Fruit fly (Drosophila melanogaster) whole organism, embryonic: ENCODE measurements around the gene Ir94g.

Source experiments
- Bdp1 ChIP-seq: fragments of 200-800 bp; sonication (Bioruptor generic); optimal IDR thresholded peaks from 3 replicates; lab custom pipeline; 2016; ENCODE audit warnings: missing biosample characterization, missing genetic modification characterization
- CG10209 ChIP-seq: fragments of 200-800 bp; sonication (Bioruptor generic); optimal IDR thresholded peaks from 3 replicates; lab custom pipeline; 2017; ENCODE audit warnings: missing biosample characterization, mild to moderate bottlenecking, missing genetic modification characterization, missing genetic modification reagents
- CG10274 ChIP-seq: fragments of 200-800 bp; sonication (Bioruptor generic); optimal IDR thresholded peaks from 3 replicates; lab custom pipeline; 2017; ENCODE audit warnings: missing biosample characterization, mild to moderate bottlenecking, missing genetic modification characterization
- CG10543 ChIP-seq: fragments of 200-800 bp; sonication (Bioruptor generic); optimal IDR thresholded peaks from 3 replicates; lab custom pipeline; 2017; ENCODE audit warnings: missing biosample characterization, mild to moderate bottlenecking, missing genetic modification characterization, moderate library complexity
- CG11093 ChIP-seq: fragments of 200-800 bp; sonication (Bioruptor generic); IDR thresholded peaks from 3 replicates; pipeline ENCODE4 v1.3.6; 2022; ENCODE audit warnings: missing biosample characterization, missing genetic modification characterization
- CG11247 ChIP-seq: fragments of 200-800 bp; sonication (Bioruptor generic); IDR thresholded peaks from 2 replicates; pipeline ENCODE4 v1.3.6; 2022; ENCODE audit warnings: missing biosample characterization, missing genetic modification characterization
- CG11504 ChIP-seq: fragments of 200-800 bp; sonication (Bioruptor generic); optimal IDR thresholded peaks from 3 replicates; lab custom pipeline; 2019; ENCODE audit warnings: missing biosample characterization, mild to moderate bottlenecking, missing genetic modification characterization, moderate library complexity
- CG11723 ChIP-seq: fragments of 200-800 bp; sonication (Bioruptor generic); optimal IDR thresholded peaks from 2 replicates; lab custom pipeline; 2017; ENCODE audit warnings: missing biosample characterization, mild to moderate bottlenecking, missing genetic modification characterization
- CG12155 ChIP-seq: fragments of 200-800 bp; sonication (Bioruptor generic); optimal IDR thresholded peaks from 3 replicates; lab custom pipeline; 2016; ENCODE audit warnings: missing biosample characterization, missing genetic modification characterization
- CG12219 ChIP-seq: fragments of 200-800 bp; sonication (Bioruptor generic); optimal IDR thresholded peaks from 3 replicates; lab custom pipeline; 2018; ENCODE audit warnings: missing biosample characterization, mild to moderate bottlenecking, missing genetic modification characterization
- CG12659 ChIP-seq: fragments of 200-800 bp; sonication (Bioruptor generic); optimal IDR thresholded peaks from 3 replicates; lab custom pipeline; 2017; ENCODE audit warnings: mild to moderate bottlenecking, missing biosample characterization, missing genetic modification reagents, missing genetic modification characterization
- CG12769 ChIP-seq: fragments of 200-800 bp; sonication (Bioruptor generic); optimal IDR thresholded peaks from 2 replicates; lab custom pipeline; 2019; ENCODE audit warnings: missing biosample characterization, mild to moderate bottlenecking, missing genetic modification characterization, moderate library complexity
- CG15514 ChIP-seq: fragments of 200-800 bp; sonication (Bioruptor generic); optimal IDR thresholded peaks from 3 replicates; lab custom pipeline; 2017; ENCODE audit warnings: missing biosample characterization, missing genetic modification characterization, mild to moderate bottlenecking, moderate library complexity, missing genetic modification reagents
- CG15601 ChIP-seq: fragments of 200-800 bp; sonication (Bioruptor generic); optimal IDR thresholded peaks from 3 replicates; lab custom pipeline; 2019; ENCODE audit warnings: missing biosample characterization, mild to moderate bottlenecking, missing genetic modification characterization, moderate library complexity
- CG16779 ChIP-seq: fragments of 200-800 bp; sonication (Bioruptor generic); IDR thresholded peaks from 2 replicates; pipeline ENCODE4 v1.3.6; 2022; ENCODE audit warnings: missing biosample characterization, missing genetic modification characterization
- CG2875 ChIP-seq: fragments of 200-800 bp; sonication (Bioruptor generic); optimal IDR thresholded peaks from 2 replicates; lab custom pipeline; 2017; ENCODE audit warnings: missing biosample characterization, mild to moderate bottlenecking, missing genetic modification characterization, missing genetic modification reagents
- CG30431 ChIP-seq: fragments of 200-800 bp; sonication (Bioruptor generic); optimal IDR thresholded peaks from 2 replicates; lab custom pipeline; 2017; ENCODE audit warnings: missing biosample characterization, missing genetic modification characterization
- CG3407 ChIP-seq: fragments of 200-800 bp; sonication (Bioruptor generic); optimal IDR thresholded peaks from 2 replicates; lab custom pipeline; 2018; ENCODE audit warnings: missing biosample characterization, mild to moderate bottlenecking, missing genetic modification characterization
- CG4328 ChIP-seq: fragments of 200-800 bp; sonication (Bioruptor generic); optimal IDR thresholded peaks from 3 replicates; lab custom pipeline; 2017; ENCODE audit warnings: missing biosample characterization, missing genetic modification reagents, missing genetic modification characterization
- CG43689 ChIP-seq: fragments of 200-800 bp; sonication (Bioruptor generic); IDR thresholded peaks from 2 replicates; pipeline ENCODE4 v1.3.6; 2022; ENCODE audit warnings: missing biosample characterization, missing genetic modification characterization
- CG6689 ChIP-seq: fragments of 200-800 bp; sonication (Bioruptor generic); IDR thresholded peaks from 2 replicates; pipeline ENCODE4 v1.3.6; 2022; ENCODE audit warnings: missing biosample characterization, missing genetic modification characterization
- CG7556 ChIP-seq: fragments of 200-800 bp; sonication (Bioruptor generic); optimal IDR thresholded peaks from 2 replicates; lab custom pipeline; 2017; ENCODE audit warnings: missing biosample characterization, mild to moderate bottlenecking, missing genetic modification characterization
- CG7786 ChIP-seq: fragments of 200-800 bp; sonication (Bioruptor generic); optimal IDR thresholded peaks from 2 replicates; lab custom pipeline; 2016; ENCODE audit warnings: missing biosample characterization, missing genetic modification characterization
- CG9215 ChIP-seq: fragments of 200-800 bp; sonication (Bioruptor generic); IDR thresholded peaks from 2 replicates; pipeline ENCODE4 v1.3.6; 2022; ENCODE audit warnings: missing biosample characterization, missing genetic modification characterization
- CG9727 ChIP-seq: fragments of 200-800 bp; sonication (Bioruptor generic); optimal IDR thresholded peaks from 3 replicates; lab custom pipeline; 2017; ENCODE audit warnings: missing biosample characterization, mild to moderate bottlenecking, missing genetic modification characterization
- CG9932 ChIP-seq: fragments of 200-800 bp; sonication (Bioruptor generic); IDR thresholded peaks from 2 replicates; pipeline ENCODE4 v1.3.6; 2022; ENCODE audit warnings: missing biosample characterization, missing genetic modification characterization
- Camta ChIP-seq: fragments of 200-800 bp; sonication (Bioruptor generic); optimal IDR thresholded peaks from 2 replicates; lab custom pipeline; 2016; ENCODE audit warnings: missing biosample characterization, missing genetic modification characterization
- E2f1 ChIP-seq: fragments of 200-800 bp; sonication (Bioruptor generic); IDR thresholded peaks from 2 replicates; pipeline ENCODE4 v1.3.6; 2022; ENCODE audit warnings: missing biosample characterization, missing genetic modification characterization
- Fer1 ChIP-seq: fragments of 200-800 bp; sonication (Bioruptor generic); optimal IDR thresholded peaks from 2 replicates; lab custom pipeline; 2017; ENCODE audit warnings: missing biosample characterization, mild to moderate bottlenecking, missing genetic modification characterization
- HLH3B ChIP-seq: fragments of 200-800 bp; sonication (Bioruptor generic); IDR thresholded peaks from 2 replicates; pipeline ENCODE4 v1.3.6; 2022; ENCODE audit warnings: missing biosample characterization, missing genetic modification characterization
- HmgD ChIP-seq: fragments of 200-800 bp; sonication (Bioruptor generic); optimal IDR thresholded peaks from 3 replicates; lab custom pipeline; 2016; ENCODE audit warnings: missing biosample characterization, missing genetic modification characterization
- NC2α ChIP-seq: fragments of 200-800 bp; sonication (Bioruptor generic); optimal IDR thresholded peaks from 2 replicates; lab custom pipeline; 2016; ENCODE audit warnings: missing biosample characterization, missing genetic modification characterization
- bcd ChIP-seq: fragments of 200-800 bp; sonication (Bioruptor generic); optimal IDR thresholded peaks from 2 replicates; lab custom pipeline; 2017; ENCODE audit warnings: missing biosample characterization, mild to moderate bottlenecking, missing genetic modification characterization
- bsh ChIP-seq, 2 experiments: fragments of 200-800 bp; sonication (Bioruptor generic); optimal IDR thresholded peaks; 2 replicates each; lab custom pipeline; 2017 to 2018; ENCODE audit warnings: mild to moderate bottlenecking in 2 of 2, missing biosample characterization in 2 of 2, missing genetic modification characterization in 2 of 2, moderate library complexity in 1 of 2
- gem ChIP-seq: fragments of 200-800 bp; sonication (Bioruptor generic); optimal IDR thresholded peaks from 2 replicates; lab custom pipeline; 2019; ENCODE audit warnings: missing biosample characterization, mild to moderate bottlenecking, missing genetic modification characterization, moderate library complexity
- lov ChIP-seq, 2 experiments: fragments of 200-800 bp in 1 of 2; fragments of >200 bp in 1 of 2; sonication (Bioruptor generic) in 1 of 2; IDR thresholded peaks in 1 of 2; optimal IDR thresholded peaks in 1 of 2; 2 replicates in 1 of 2; 3 replicates in 1 of 2; pipeline versions ENCODE4 v1.3.6 to Lab custom; 2017 to 2022; ENCODE audit warnings: missing biosample characterization in 1 of 2, missing genetic modification characterization in 1 of 2
- mirr ChIP-seq: fragments of 200-800 bp; sonication (Bioruptor generic); optimal IDR thresholded peaks from 3 replicates; lab custom pipeline; 2018; ENCODE audit warnings: missing biosample characterization, mild to moderate bottlenecking, missing genetic modification characterization
- pan ChIP-seq, 4 experiments: fragments of >200 bp in 3 of 4; fragments of 200-800 bp in 1 of 4; sonication (Bioruptor generic) in 1 of 4; optimal IDR thresholded peaks in 3 of 4; IDR thresholded peaks in 1 of 4; 2 replicates each; pipeline versions ENCODE4 v1.3.6 to Lab custom; 2017 to 2022; ENCODE audit warnings: missing biosample characterization in 2 of 4, missing genetic modification characterization in 2 of 4, mixed read lengths in 1 of 4
- ro ChIP-seq: fragments of 200-800 bp; sonication (Bioruptor generic); IDR thresholded peaks from 2 replicates; pipeline ENCODE4 v1.3.6; 2022; ENCODE audit warnings: missing biosample characterization, missing genetic modification characterization
- sim ChIP-seq: fragments of 200-800 bp; sonication (Bioruptor generic); IDR thresholded peaks from 2 replicates; pipeline ENCODE4 v1.3.6; 2022; ENCODE audit warnings: missing biosample characterization, missing genetic modification characterization
- stc ChIP-seq: fragments of 200-800 bp; sonication (Bioruptor generic); IDR thresholded peaks from 2 replicates; pipeline ENCODE4 v1.3.6; 2022; ENCODE audit warnings: missing biosample characterization, missing genetic modification characterization
- tin ChIP-seq: fragments of 200-800 bp; sonication (Bioruptor generic); optimal IDR thresholded peaks from 3 replicates; lab custom pipeline; 2016; ENCODE audit warnings: missing biosample characterization, missing genetic modification characterization
- tio ChIP-seq: fragments of 200-800 bp; sonication (Bioruptor generic); optimal IDR thresholded peaks from 2 replicates; lab custom pipeline; 2017; ENCODE audit warnings: missing biosample characterization, missing genetic modification characterization, inconsistent platforms
- tna ChIP-seq: fragments of 200-800 bp; sonication (Bioruptor generic); IDR thresholded peaks from 2 replicates; pipeline ENCODE4 v1.3.6; 2022; ENCODE audit warnings: missing biosample characterization, missing genetic modification characterization; ENCODE audit not compliant: partially characterized antibody
- zfh1 ChIP-seq: fragments of 200-800 bp; sonication (Bioruptor generic); IDR thresholded peaks from 3 replicates; pipeline ENCODE4 v1.3.6; 2022; ENCODE audit warnings: missing biosample characterization, missing genetic modification characterization

The Ir94g gene

DNA sequence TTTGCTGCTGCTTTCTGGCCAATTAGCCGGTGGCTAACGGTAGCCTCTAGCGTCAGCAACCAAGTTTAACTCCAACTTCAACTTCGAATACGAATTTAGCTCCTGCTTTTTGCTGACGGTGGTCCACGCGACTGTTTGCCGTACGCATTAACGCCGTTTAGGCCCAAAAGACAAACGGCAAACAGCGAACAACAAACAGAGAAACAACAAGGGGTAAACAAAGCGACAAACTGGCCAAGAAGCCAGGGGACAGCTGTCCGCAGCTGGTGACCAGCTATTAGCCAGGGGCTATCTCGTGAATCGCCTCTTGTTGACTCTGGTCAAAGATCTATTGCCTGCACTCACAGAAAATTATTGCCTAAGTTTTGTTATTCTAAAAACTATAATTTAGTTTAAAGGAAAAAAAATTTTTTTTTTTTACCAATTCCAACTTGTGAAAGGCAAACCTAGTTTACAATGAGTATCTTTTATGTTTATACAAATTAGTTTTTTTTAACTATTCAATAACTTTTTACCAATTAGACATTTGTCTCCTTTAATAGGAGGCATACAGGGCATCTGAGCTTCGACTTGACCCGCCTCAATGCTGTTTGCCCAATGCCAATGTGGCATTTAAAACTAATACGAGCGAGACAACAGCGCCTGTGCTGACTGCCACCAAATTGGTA lies 38.3 kb upstream of the Ir94g start (continued):
- peak; percentile 54 for TF ChIP-seq CG2875 (GFP tag; lab: Kevin White, UChicago)
- TF ChIP-seq CG11093, result peak; percentile 7; the same call in 1 of the 3 replicates
- peak; percentile 26 for TF ChIP-seq tio (GFP tag; lab: Kevin White, UChicago)
- TF ChIP-seq HmgD, result no peak
- no peak for TF ChIP-seq Fer1 (GFP tag; lab: Kevin White, UChicago)
- peak; percentile 17 for TF ChIP-seq CG12769 (tag; lab: Kevin White, UChicago)
- TF ChIP-seq CG11504 (tag; lab: Kevin White, UChicago), result peak; percentile 23
- no peak for TF ChIP-seq pan (optimal IDR thresholded peaks at IDR 0.05; lab: Kevin White, UChicago)
- peak in 1 of 2 experiments; percentile 45 for TF ChIP-seq pan (GFP tag; optimal IDR thresholded peaks at IDR 0.05 in 1 of 2, IDR thresholded peaks at IDR 0.05 in 1 of 2)
- TF ChIP-seq E2f1 (GFP tag; lab: Robert Waterston, UW), result peak; percentile 29; the same call in 1 of the 2 replicates
- TF ChIP-seq CG6689 (GFP tag; lab: Robert Waterston, UW), result peak; percentile 41; the same call in 1 of the 2 replicates
- TF ChIP-seq CG15514 (GFP tag; lab: Kevin White, UChicago), result peak; percentile 3
- peak; percentile 33 for TF ChIP-seq CG12219 (GFP tag; lab: Kevin White, UChicago)
- peak; percentile 27 for TF ChIP-seq NC2α (GFP tag; lab: Kevin White, UChicago)
- TF ChIP-seq sim (GFP tag; lab: Robert Waterston, UW), result 0 out of 2 replicates have a peak, but pooled peaks have one; percentile 7
- TF ChIP-seq lov (optimal IDR thresholded peaks at IDR 0.05; lab: Kevin White, UChicago), result no peak
- TF ChIP-seq lov (GFP tag; IDR thresholded peaks at IDR 0.05; lab: Robert Waterston, UW), result 0 out of 3 replicates have a peak, but pooled peaks have one; percentile 38
- no peak for TF ChIP-seq tna (GFP tag; lab: Robert Waterston, UW)
- peak; percentile 26 for TF ChIP-seq CG4328 (GFP tag; lab: Kevin White, UChicago)
- peak; percentile 67 for TF ChIP-seq CG43689 (GFP tag; lab: Robert Waterston, UW)
- TF ChIP-seq ro (GFP tag; lab: Robert Waterston, UW), result 0 out of 2 replicates have a peak, but pooled peaks have one; percentile 17
- peak; percentile 19 for TF ChIP-seq CG3407 (GFP tag; lab: Kevin White, UChicago)
- TF ChIP-seq HLH3B, result peak; percentile 25; the same call in 1 of the 2 replicates
- TF ChIP-seq CG10543 (GFP tag; lab: Kevin White, UChicago), result peak; percentile 29
- TF ChIP-seq bcd (GFP tag; lab: Kevin White, UChicago), result peak; percentile 32
- peak; percentile 49 for TF ChIP-seq CG11723
- TF ChIP-seq zfh1 (GFP tag; lab: Robert Waterston, UW), result peak; percentile 21; the same call in 1 of the 3 replicates
- TF ChIP-seq CG15601 (tag; lab: Kevin White, UChicago), result peak; percentile 15
- TF ChIP-seq CG11247, result 0 out of 2 replicates have a peak, but pooled peaks have one; percentile 4
- TF ChIP-seq tin (GFP tag; lab: Kevin White, UChicago), result no peak
- TF ChIP-seq Camta (GFP tag; lab: Kevin White, UChicago), result peak; percentile 31
- TF ChIP-seq CG10274 (GFP tag; lab: Kevin White, UChicago), result peak; percentile 7
- TF ChIP-seq CG7786, result no peak
- peak; percentile 15 for TF ChIP-seq Bdp1 (GFP tag; lab: Kevin White, UChicago)
- peak in 1 of 2 experiments; percentile 49 for TF ChIP-seq bsh (GFP tag; optimal IDR thresholded peaks at IDR 0.05; lab: Kevin White, UChicago)
- no peak for TF ChIP-seq CG9215 (GFP tag; lab: Robert Waterston, UW)
- peak; percentile 22 for TF ChIP-seq CG30431 (GFP tag; lab: Kevin White, UChicago)
- TF ChIP-seq CG7556 (GFP tag; lab: Kevin White, UChicago), result no peak
- peak; percentile 30 for TF ChIP-seq mirr (GFP tag; lab: Kevin White, UChicago)
- peak; percentile 38 for TF ChIP-seq gem (tag; lab: Kevin White, UChicago)
- TF ChIP-seq CG12155 (GFP tag; lab: Kevin White, UChicago), result no peak
- peak; percentile 41 for TF ChIP-seq CG10209 (GFP tag; lab: Kevin White, UChicago)
- TF ChIP-seq CG9932 (GFP tag; lab: Robert Waterston, UW), result 0 out of 2 replicates have a peak, but pooled peaks have one; percentile 27
- TF ChIP-seq CG9727 (GFP tag; lab: Kevin White, UChicago), result peak; percentile 11
- TF ChIP-seq CG12659 (GFP tag; lab: Kevin White, UChicago), result peak; percentile 15
- TF ChIP-seq CG16779, result 0 out of 2 replicates have a peak, but pooled peaks have one; percentile 17
- peak; percentile 34; the same call in 1 of the 2 replicates for TF ChIP-seq stc (GFP tag; lab: Robert Waterston, UW)
